Worm (Caenorhabditis elegans) whole organism, L1 larva: ENCODE measurements around the gene srv-29.
A peak's percentile ranks its signal among the peaks of the same experiment; 100 is the strongest.

Experiments used
- C04F5.9 ChIP-seq: sonication (generic microtip); optimal IDR thresholded peaks from 2 replicates; lab custom pipeline; 2016; ENCODE audit warnings: missing genetic modification characterization, missing compliant biosample characterization
- C16A3.4 ChIP-seq: fragments of 150-350 bp; optimal IDR thresholded peaks from 2 replicates; lab custom pipeline; 2014; ENCODE audit warnings: missing biosample characterization, missing genetic modification characterization
- C34B4.2 ChIP-seq: sonication (generic microtip); optimal IDR thresholded peaks from 2 replicates; lab custom pipeline; 2017; ENCODE audit warnings: mild to moderate bottlenecking, missing genetic modification characterization, missing compliant biosample characterization
- F16B12.6 ChIP-seq: fragments of 150-350 bp; optimal IDR thresholded peaks from 2 replicates; lab custom pipeline; 2014; ENCODE audit warnings: missing biosample characterization, missing genetic modification characterization
- Y116A8C.19 ChIP-seq: sonication (generic microtip); optimal IDR thresholded peaks from 2 replicates; lab custom pipeline; 2016; ENCODE audit warnings: missing compliant biosample characterization, missing genetic modification characterization, borderline replicate concordance
- aha-1 ChIP-seq: fragments of 150-350 bp; optimal IDR thresholded peaks from 2 replicates; lab custom pipeline; 2014; ENCODE audit warnings: missing biosample characterization, missing genetic modification characterization
- alr-1 ChIP-seq: fragments of 200-800 bp; sonication (Bioruptor generic); optimal IDR thresholded peaks from 2 replicates; lab custom pipeline; 2018; ENCODE audit warnings: borderline replicate concordance, mild to moderate bottlenecking, missing genetic modification characterization, missing compliant biosample characterization
- aly-2 ChIP-seq: fragments of 150-350 bp; optimal IDR thresholded peaks from 2 replicates; lab custom pipeline; 2014; ENCODE audit warnings: missing biosample characterization, missing genetic modification characterization
- ama-1 ChIP-seq: fragments of 150-350 bp; optimal IDR thresholded peaks from 2 replicates; lab custom pipeline; 2014
- blmp-1 ChIP-seq: fragments of 150-350 bp; optimal IDR thresholded peaks from 2 replicates; lab custom pipeline; 2014; ENCODE audit warnings: missing biosample characterization, missing genetic modification characterization
- ceh-63 ChIP-seq: fragments of 200-800 bp; sonication (Bioruptor generic); optimal IDR thresholded peaks from 2 replicates; lab custom pipeline; 2018; ENCODE audit warnings: mild to moderate bottlenecking, missing genetic modification characterization, missing compliant biosample characterization
- ceh-8 ChIP-seq: fragments of 200-800 bp; sonication (Bioruptor generic); optimal IDR thresholded peaks from 2 replicates; lab custom pipeline; 2018; ENCODE audit warnings: mild to moderate bottlenecking, missing genetic modification characterization, moderate library complexity, missing compliant biosample characterization
- dsc-1 ChIP-seq: sonication (generic microtip); optimal IDR thresholded peaks from 2 replicates; lab custom pipeline; 2016; ENCODE audit warnings: mild to moderate bottlenecking, missing genetic modification characterization, missing compliant biosample characterization
- efl-1 ChIP-seq, 4 experiments: fragments of 150-350 bp; optimal IDR thresholded peaks in 3 of 4; peaks in 1 of 4; 1 replicate in 1 of 4; 2 replicates in 3 of 4; lab custom pipeline; 2014; ENCODE audit warnings: missing biosample characterization in 2 of 4, missing genetic modification characterization in 2 of 4, missing genetic modification reagents in 2 of 4
- egl-13 ChIP-seq: sonication (generic microtip); optimal IDR thresholded peaks from 2 replicates; lab custom pipeline; 2016; ENCODE audit warnings: missing genotype, missing genetic modification reagents, missing genetic modification characterization, missing compliant biosample characterization
- egl-27 ChIP-seq, 2 experiments: fragments of 150-350 bp in 1 of 2; sonication (generic microtip); optimal IDR thresholded peaks; 3 replicates each; lab custom pipeline; 2017 to 2018; ENCODE audit warnings: missing biosample characterization in 2 of 2, missing genetic modification characterization in 2 of 2, missing genetic modification reagents in 2 of 2
- ets-5 ChIP-seq: fragments of 200-800 bp; sonication (Bioruptor generic); IDR thresholded peaks from 2 replicates; pipeline ENCODE4 v1.3.6; 2022; ENCODE audit warnings: missing genetic modification characterization, missing compliant biosample characterization
- fkh-10 ChIP-seq: sonication (generic microtip); optimal IDR thresholded peaks from 2 replicates; lab custom pipeline; 2017; ENCODE audit warnings: missing biosample characterization, missing genetic modification reagents, missing genetic modification characterization
- fkh-4 ChIP-seq: sonication (generic microtip); optimal IDR thresholded peaks from 2 replicates; lab custom pipeline; 2016; ENCODE audit warnings: missing compliant biosample characterization, missing genetic modification characterization, borderline replicate concordance
- fos-1 ChIP-seq: fragments of 150-350 bp; optimal IDR thresholded peaks from 2 replicates; lab custom pipeline; 2014; ENCODE audit warnings: missing biosample characterization, missing genetic modification characterization
- grh-1 ChIP-seq: fragments of 200-800 bp; sonication (Bioruptor generic); IDR thresholded peaks from 2 replicates; pipeline ENCODE4 v1.3.6; 2022; ENCODE audit warnings: missing genetic modification reagents, missing genetic modification characterization, missing compliant biosample characterization
- hlh-17 ChIP-seq: fragments of 200-800 bp; sonication (Bioruptor generic); optimal IDR thresholded peaks from 2 replicates; lab custom pipeline; 2018; ENCODE audit warnings: missing genetic modification characterization, mild to moderate bottlenecking, missing compliant biosample characterization, moderate library complexity, borderline replicate concordance
- hlh-4 ChIP-seq: sonication (generic microtip); optimal IDR thresholded peaks from 2 replicates; lab custom pipeline; 2016; ENCODE audit warnings: mild to moderate bottlenecking, missing genetic modification characterization, missing compliant biosample characterization
- hpl-2 ChIP-seq: fragments of 150-350 bp; optimal IDR thresholded peaks from 2 replicates; lab custom pipeline; 2014; ENCODE audit warnings: missing biosample characterization, missing genetic modification reagents, missing genetic modification characterization
- jun-1 ChIP-seq: fragments of 150-350 bp; optimal IDR thresholded peaks from 2 replicates; lab custom pipeline; 2014; ENCODE audit warnings: missing biosample characterization, missing genetic modification reagents, missing genetic modification characterization
- lin-13 ChIP-seq: fragments of 150-350 bp; optimal IDR thresholded peaks from 2 replicates; lab custom pipeline; 2014; ENCODE audit warnings: missing biosample characterization, missing genetic modification reagents, missing genetic modification characterization
- lin-14 ChIP-seq: fragments of 200-800 bp; sonication (Bioruptor generic); optimal IDR thresholded peaks from 2 replicates; lab custom pipeline; 2018; ENCODE audit warnings: mild to moderate bottlenecking, missing genetic modification characterization, moderate library complexity, missing compliant biosample characterization
- lin-39 ChIP-seq: fragments of 150-350 bp; optimal IDR thresholded peaks from 2 replicates; lab custom pipeline; 2014; ENCODE audit warnings: missing biosample characterization, missing genetic modification reagents, missing genetic modification characterization
- lsy-2 ChIP-seq, 2 experiments: fragments of 150-350 bp; optimal IDR thresholded peaks; 2 replicates each; lab custom pipeline; 2014; ENCODE audit warnings: missing biosample characterization in 2 of 2, missing genetic modification characterization in 2 of 2
- mab-9 ChIP-seq: fragments of 200-800 bp; sonication (Bioruptor generic); IDR thresholded peaks from 2 replicates; pipeline ENCODE4 v1.3.6; 2022; ENCODE audit warnings: missing genetic modification reagents, missing genetic modification characterization, missing compliant biosample characterization
- mdl-1 ChIP-seq, 2 experiments: fragments of 150-350 bp; optimal IDR thresholded peaks; 2 replicates each; lab custom pipeline; 2014 to 2017; ENCODE audit warnings: missing biosample characterization in 2 of 2, missing genetic modification characterization in 2 of 2, inconsistent platforms in 1 of 2
- mep-1 ChIP-seq: fragments of 150-350 bp; optimal IDR thresholded peaks from 2 replicates; lab custom pipeline; 2014; ENCODE audit warnings: missing biosample characterization, missing genetic modification characterization
- nhr-11 ChIP-seq: fragments of 150-350 bp; optimal IDR thresholded peaks from 2 replicates; lab custom pipeline; 2014; ENCODE audit warnings: missing biosample characterization, missing genetic modification characterization
- nhr-12 ChIP-seq: sonication (generic microtip); optimal IDR thresholded peaks from 2 replicates; lab custom pipeline; 2017; ENCODE audit warnings: missing biosample characterization, missing genetic modification characterization
- nhr-237 ChIP-seq: fragments of 150-350 bp; optimal IDR thresholded peaks from 2 replicates; lab custom pipeline; 2014; ENCODE audit warnings: missing biosample characterization, missing genetic modification characterization
- nhr-71 ChIP-seq: sonication (generic microtip); optimal IDR thresholded peaks from 2 replicates; lab custom pipeline; 2016; ENCODE audit warnings: mild to moderate bottlenecking, missing genetic modification characterization, moderate library complexity, missing compliant biosample characterization
- nhr-76 ChIP-seq: sonication (generic microtip); optimal IDR thresholded peaks from 2 replicates; lab custom pipeline; 2017; ENCODE audit warnings: missing biosample characterization, missing genetic modification characterization
- nhr-84 ChIP-seq: sonication (generic microtip); optimal IDR thresholded peaks from 2 replicates; lab custom pipeline; 2017; ENCODE audit warnings: missing biosample characterization, missing genetic modification characterization
- nhr-85 ChIP-seq: sonication (generic microtip); peaks from one replicate; lab custom pipeline; 2016; ENCODE audit warnings: missing genetic modification characterization, inconsistent platforms, missing compliant biosample characterization
- pag-3 ChIP-seq: sonication (generic microtip); optimal IDR thresholded peaks from 2 replicates; lab custom pipeline; 2017; ENCODE audit warnings: missing genetic modification characterization, mild to moderate bottlenecking, missing compliant biosample characterization, antibody characterized with exemption, borderline replicate concordance; ENCODE audit not compliant: insufficient read depth
- pqm-1 ChIP-seq: sonication (generic microtip); optimal IDR thresholded peaks from 3 replicates; lab custom pipeline; 2017; ENCODE audit warnings: missing biosample characterization, missing genetic modification characterization
- rnt-1 ChIP-seq: sonication (generic microtip); optimal IDR thresholded peaks from 2 replicates; lab custom pipeline; 2016; ENCODE audit warnings: mild to moderate bottlenecking, missing genetic modification characterization, moderate library complexity, missing compliant biosample characterization
- snu-23 ChIP-seq: sonication (generic microtip); optimal IDR thresholded peaks from 2 replicates; lab custom pipeline; 2016; ENCODE audit warnings: missing genetic modification characterization, missing compliant biosample characterization
- sox-4 ChIP-seq: sonication (generic microtip); optimal IDR thresholded peaks from 2 replicates; lab custom pipeline; 2016; ENCODE audit warnings: missing genetic modification characterization, missing compliant biosample characterization
- sptf-1 ChIP-seq: fragments of 150-350 bp; optimal IDR thresholded peaks from 2 replicates; lab custom pipeline; 2014; ENCODE audit warnings: missing biosample characterization, missing genetic modification characterization
- sup-37 ChIP-seq: fragments of 200-800 bp; sonication (Bioruptor generic); optimal IDR thresholded peaks from 2 replicates; lab custom pipeline; 2018; ENCODE audit warnings: mild to moderate bottlenecking, missing genetic modification characterization, missing compliant biosample characterization
- swsn-7 ChIP-seq: sonication (generic microtip); optimal IDR thresholded peaks from 2 replicates; lab custom pipeline; 2016; ENCODE audit warnings: missing genetic modification characterization, missing compliant biosample characterization
- tbx-2 ChIP-seq: sonication (generic microtip); optimal IDR thresholded peaks from 2 replicates; lab custom pipeline; 2016; ENCODE audit warnings: missing genetic modification characterization, missing compliant biosample characterization
- unc-130 ChIP-seq: fragments of 150-350 bp; optimal IDR thresholded peaks from 2 replicates; lab custom pipeline; 2017; ENCODE audit warnings: missing biosample characterization, missing genetic modification characterization, inconsistent platforms
- unc-62 ChIP-seq: fragments of 150-350 bp; optimal IDR thresholded peaks from 2 replicates; lab custom pipeline; 2014; ENCODE audit warnings: missing biosample characterization, missing genetic modification reagents, missing genetic modification characterization
- unc-98 ChIP-seq: fragments of 200-800 bp; sonication (Bioruptor generic); IDR thresholded peaks from 2 replicates; pipeline ENCODE4 v1.3.6; 2022; ENCODE audit warnings: missing genetic modification characterization, missing compliant biosample characterization
- xbp-1 ChIP-seq: sonication (generic microtip); optimal IDR thresholded peaks from 2 replicates; lab custom pipeline; 2016; ENCODE audit warnings: missing genetic modification characterization, missing compliant biosample characterization
- zag-1 ChIP-seq: fragments of 150-350 bp; optimal IDR thresholded peaks from 2 replicates; lab custom pipeline; 2014; ENCODE audit warnings: missing biosample characterization, missing genetic modification characterization
- zip-4 ChIP-seq: fragments of 200-800 bp; sonication (Bioruptor generic); optimal IDR thresholded peaks from 2 replicates; lab custom pipeline; 2018; ENCODE audit warnings: mild to moderate bottlenecking, missing genetic modification characterization, moderate library complexity, missing compliant biosample characterization

Gene srv-29

DNA sequence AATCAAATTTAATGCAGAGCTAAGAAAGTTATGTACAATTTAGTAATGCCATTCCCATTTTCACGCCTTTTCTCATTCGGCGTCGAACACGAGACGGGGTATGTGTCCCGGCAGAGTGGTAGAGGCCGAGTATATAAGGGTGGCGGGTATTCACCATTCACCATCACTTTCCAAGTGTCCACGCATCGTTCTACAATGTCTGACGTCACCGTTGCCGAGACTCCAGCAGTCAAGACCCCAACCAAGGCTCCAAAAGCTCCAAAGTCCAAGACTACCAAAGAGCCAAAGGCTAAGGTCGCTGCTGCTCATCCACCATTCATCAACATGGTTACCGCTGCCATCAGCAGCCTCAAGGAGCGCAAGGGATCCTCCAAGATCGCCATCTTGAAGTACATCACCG is 27.7 kb upstream of the srv-29 start, which contains the start of gene hil-2:
Gene hil-2 (plus strand): TSS at position 160 of the 400 bp plus-strand sequence.
- no peak for TF ChIP-seq sup-37
- TF ChIP-seq unc-62 (GFP tag; lab: Kevin White, UChicago): no peak
- TF ChIP-seq nhr-85 (tag; lab: Kevin White, UChicago): no peak
- TF ChIP-seq nhr-71: peak; percentile 17
- TF ChIP-seq hpl-2 (GFP tag; lab: Kevin White, UChicago): no peak
- TF ChIP-seq snu-23 (GFP tag; lab: Kevin White, UChicago): no peak
- no peak for TF ChIP-seq ama-1 (lab: Kevin White, UChicago)
- TF ChIP-seq aha-1: no peak
- TF ChIP-seq alr-1 (tag; lab: Kevin White, UChicago): no peak
- no peak for TF ChIP-seq hlh-17
- no peak for TF ChIP-seq fkh-4 (tag; lab: Kevin White, UChicago)
- TF ChIP-seq rnt-1 (tag; lab: Kevin White, UChicago): no peak
- no peak for TF ChIP-seq ceh-8 (GFP tag; lab: Kevin White, UChicago)
- no peak for TF ChIP-seq Y116A8C.19 (tag; lab: Kevin White, UChicago)
- no peak for TF ChIP-seq F16B12.6 (tag; lab: Kevin White, UChicago)
- no peak for TF ChIP-seq egl-27 (tag; optimal IDR thresholded peaks at IDR 0.05; lab: Kevin White, UChicago)
- no peak for TF ChIP-seq nhr-84 (tag; lab: Kevin White, UChicago)
- no peak for TF ChIP-seq aly-2
- no peak for TF ChIP-seq nhr-76 (tag; lab: Kevin White, UChicago)
- TF ChIP-seq C34B4.2 (tag; lab: Kevin White, UChicago): no peak
- TF ChIP-seq ceh-63 (GFP tag; lab: Kevin White, UChicago): no peak
- TF ChIP-seq jun-1 (tag; lab: Kevin White, UChicago): no peak
- no peak for TF ChIP-seq sptf-1 (tag; lab: Kevin White, UChicago)
- no peak for TF ChIP-seq fos-1 (tag; lab: Kevin White, UChicago)
- no peak for TF ChIP-seq zip-4
- no peak for TF ChIP-seq unc-130 (tag; lab: Kevin White, UChicago)
- 0 out of 2 replicates have a peak, but pooled peaks have one; percentile 31 for TF ChIP-seq grh-1 (GFP tag; lab: Robert Waterston, UW)
- no peak for TF ChIP-seq dsc-1
- no peak for TF ChIP-seq nhr-11 (tag; lab: Kevin White, UChicago)
- TF ChIP-seq hlh-4 (tag; lab: Kevin White, UChicago): no peak
- TF ChIP-seq pag-3 (tag; lab: Kevin White, UChicago): no peak
- TF ChIP-seq blmp-1 (tag; lab: Kevin White, UChicago): no peak
- no peak for TF ChIP-seq fkh-10 (GFP tag; lab: Kevin White, UChicago)
- TF ChIP-seq lin-39 (tag; lab: Kevin White, UChicago): no peak
- TF ChIP-seq ets-5 (GFP tag; lab: Robert Waterston, UW): no peak
- TF ChIP-seq unc-98: no peak
- no peak for TF ChIP-seq nhr-12
- TF ChIP-seq swsn-7 (tag; lab: Kevin White, UChicago): peak; percentile 40
- TF ChIP-seq xbp-1 (tag; lab: Kevin White, UChicago): no peak
- no peak for TF ChIP-seq lin-13 (GFP tag; lab: Kevin White, UChicago)
- TF ChIP-seq lsy-2 (tag; optimal IDR thresholded peaks at IDR 0.05; lab: Kevin White, UChicago): no peak
- TF ChIP-seq pqm-1 (tag; lab: Kevin White, UChicago): no peak
- TF ChIP-seq C04F5.9 (tag; lab: Kevin White, UChicago): no peak
- TF ChIP-seq C16A3.4 (tag; lab: Kevin White, UChicago): peak; percentile 4
- no peak for TF ChIP-seq mdl-1 (tag; optimal IDR thresholded peaks at IDR 0.05; lab: Kevin White, UChicago)
- TF ChIP-seq sox-4 (tag; lab: Kevin White, UChicago): no peak
- peak in 1 of 2 experiments; percentile 23 for TF ChIP-seq efl-1 (optimal IDR thresholded peaks at IDR 0.05; lab: Kevin White, UChicago)
- TF ChIP-seq efl-1 (GFP tag; optimal IDR thresholded peaks at IDR 0.05 in 1 of 2; lab: Kevin White, UChicago): no peak
- no peak for TF ChIP-seq mep-1 (tag; lab: Kevin White, UChicago)
- TF ChIP-seq egl-13 (tag; lab: Kevin White, UChicago): no peak
- no peak for TF ChIP-seq zag-1 (tag; lab: Kevin White, UChicago)
- TF ChIP-seq mab-9 (GFP tag; lab: Robert Waterston, UW): no peak
- TF ChIP-seq nhr-237: no peak
- no peak for TF ChIP-seq tbx-2 (tag; lab: Kevin White, UChicago)
- no peak for TF ChIP-seq lin-14
